Fruit fly (Drosophila melanogaster) whole organism, embryonic: ENCODE measurements around the gene RabX6.

Experiments
- Adf1 ChIP-seq: fragments of 200-800 bp; sonication (Bioruptor generic); IDR thresholded peaks from 2 replicates; pipeline ENCODE4 v1.3.6; 2022; ENCODE audit warnings: missing biosample characterization, missing genetic modification characterization
- Awh ChIP-seq: fragments of 200-800 bp; sonication (Bioruptor generic); IDR thresholded peaks from 2 replicates; pipeline ENCODE4, ENCODE4 v1.3.6; 2022; ENCODE audit warnings: missing biosample characterization, missing genetic modification characterization
- C15 ChIP-seq: fragments of 200-800 bp; sonication (Bioruptor generic); IDR thresholded peaks from 3 replicates; pipeline ENCODE4 v1.3.6; 2022; ENCODE audit warnings: missing biosample characterization, missing genetic modification characterization
- CG12659 ChIP-seq: fragments of 200-800 bp; sonication (Bioruptor generic); optimal IDR thresholded peaks from 3 replicates; lab custom pipeline; 2017; ENCODE audit warnings: mild to moderate bottlenecking, missing biosample characterization, missing genetic modification reagents, missing genetic modification characterization
- CG12769 ChIP-seq: fragments of 200-800 bp; sonication (Bioruptor generic); optimal IDR thresholded peaks from 2 replicates; lab custom pipeline; 2019; ENCODE audit warnings: missing biosample characterization, mild to moderate bottlenecking, missing genetic modification characterization, moderate library complexity
- CG15696 ChIP-seq: fragments of 200-800 bp; sonication (Bioruptor generic); optimal IDR thresholded peaks from 2 replicates; lab custom pipeline; 2019; ENCODE audit warnings: missing biosample characterization, mild to moderate bottlenecking, missing genetic modification characterization, moderate library complexity
- CG17359 ChIP-seq: fragments of 200-800 bp; sonication (Bioruptor generic); optimal IDR thresholded peaks from 3 replicates; lab custom pipeline; 2018; ENCODE audit warnings: missing biosample characterization, mild to moderate bottlenecking, missing genetic modification characterization, moderate library complexity
- CG17802 ChIP-seq: fragments of 200-800 bp; sonication (Bioruptor generic); optimal IDR thresholded peaks from 2 replicates; lab custom pipeline; 2018; ENCODE audit warnings: missing biosample characterization, mild to moderate bottlenecking, missing genetic modification characterization, moderate library complexity
- CG18599 ChIP-seq: fragments of 200-800 bp; sonication (Bioruptor generic); optimal IDR thresholded peaks from 3 replicates; lab custom pipeline; 2017; ENCODE audit warnings: missing biosample characterization, missing genetic modification characterization, mild to moderate bottlenecking, moderate library complexity, missing genetic modification reagents
- CG4617 ChIP-seq: fragments of 200-800 bp; sonication (Bioruptor generic); optimal IDR thresholded peaks from 3 replicates; lab custom pipeline; 2016; ENCODE audit warnings: missing biosample characterization, missing genetic modification characterization, borderline replicate concordance
- CG4730 ChIP-seq: fragments of 200-800 bp; sonication (Bioruptor generic); IDR thresholded peaks from 2 replicates; pipeline ENCODE4 v1.3.6; 2022; ENCODE audit warnings: missing biosample characterization, missing genetic modification characterization
- CG8359 ChIP-seq: fragments of 200-800 bp; sonication (Bioruptor generic); optimal IDR thresholded peaks from 2 replicates; lab custom pipeline; 2017; ENCODE audit warnings: missing biosample characterization, mild to moderate bottlenecking, missing genetic modification characterization, borderline replicate concordance
- CG8944 ChIP-seq: fragments of 200-800 bp; sonication (Bioruptor generic); optimal IDR thresholded peaks from 3 replicates; lab custom pipeline; 2016; ENCODE audit warnings: missing biosample characterization, missing genetic modification characterization
- Dfd ChIP-seq, 2 experiments: fragments of >200 bp; optimal IDR thresholded peaks; 2 replicates each; lab custom pipeline; 2017; ENCODE audit warnings: missing biosample characterization in 2 of 2, missing genetic modification characterization in 2 of 2
- Doc3 ChIP-seq: fragments of 200-800 bp; sonication (Bioruptor generic); IDR thresholded peaks from 3 replicates; pipeline ENCODE4 v1.3.6; 2022; ENCODE audit warnings: missing biosample characterization, missing genetic modification characterization; ENCODE audit not compliant: partially characterized antibody
- Ets97D ChIP-seq: fragments of 200-800 bp; sonication (Bioruptor generic); optimal IDR thresholded peaks from 3 replicates; lab custom pipeline; 2016; ENCODE audit warnings: missing biosample characterization, missing genetic modification characterization
- Fer3 ChIP-seq: fragments of 200-800 bp; sonication (Bioruptor generic); optimal IDR thresholded peaks from 2 replicates; lab custom pipeline; 2018; ENCODE audit warnings: missing biosample characterization, mild to moderate bottlenecking, missing genetic modification characterization, moderate library complexity
- H2.0 ChIP-seq: fragments of 200-800 bp; sonication (Bioruptor generic); IDR thresholded peaks from 2 replicates; pipeline ENCODE4 v1.3.6; 2022; ENCODE audit warnings: missing biosample characterization, missing genetic modification characterization
- HLH4C ChIP-seq: fragments of 200-800 bp; sonication (Bioruptor generic); IDR thresholded peaks from 3 replicates; pipeline ENCODE4 v1.3.6; 2022; ENCODE audit warnings: missing biosample characterization, missing genetic modification characterization; ENCODE audit not compliant: partially characterized antibody
- Hey ChIP-seq: fragments of 200-800 bp; sonication (Bioruptor generic); optimal IDR thresholded peaks from 3 replicates; lab custom pipeline; 2018; ENCODE audit warnings: missing biosample characterization, mild to moderate bottlenecking, missing genetic modification characterization
- HmgD ChIP-seq: fragments of 200-800 bp; sonication (Bioruptor generic); optimal IDR thresholded peaks from 3 replicates; lab custom pipeline; 2016; ENCODE audit warnings: missing biosample characterization, missing genetic modification characterization
- Jarid2 ChIP-seq: fragments of 200-800 bp; sonication (Bioruptor generic); optimal IDR thresholded peaks from 3 replicates; lab custom pipeline; 2017; ENCODE audit warnings: mild to moderate bottlenecking, missing biosample characterization, missing genetic modification reagents, missing genetic modification characterization
- Lhr ChIP-seq: fragments of 200-800 bp; sonication (Bioruptor generic); optimal IDR thresholded peaks from 3 replicates; lab custom pipeline; 2017; ENCODE audit warnings: mild to moderate bottlenecking, missing biosample characterization, missing genetic modification reagents, missing genetic modification characterization
- MTF-1 ChIP-seq: fragments of 200-800 bp; sonication (Bioruptor generic); optimal IDR thresholded peaks from 2 replicates; lab custom pipeline; 2018; ENCODE audit warnings: missing biosample characterization, mild to moderate bottlenecking, missing genetic modification characterization, borderline replicate concordance
- Myb ChIP-seq: fragments of 200-800 bp; sonication (Bioruptor generic); optimal IDR thresholded peaks from 2 replicates; lab custom pipeline; 2016; ENCODE audit warnings: missing biosample characterization, missing genetic modification characterization
- Optix ChIP-seq: fragments of 200-800 bp; sonication (Bioruptor generic); IDR thresholded peaks from 3 replicates; pipeline ENCODE4 v1.3.6; 2022; ENCODE audit warnings: missing biosample characterization, missing genetic modification characterization
- Ptx1 ChIP-seq: fragments of 200-800 bp; sonication (Bioruptor generic); IDR thresholded peaks from 2 replicates; pipeline ENCODE4 v1.3.6; 2022; ENCODE audit warnings: missing biosample characterization, missing genetic modification characterization
- Sry-δ ChIP-seq: fragments of 200-800 bp; sonication (Bioruptor generic); optimal IDR thresholded peaks from 2 replicates; lab custom pipeline; 2016; ENCODE audit warnings: missing biosample characterization, missing genetic modification characterization
- YL-1 ChIP-seq: fragments of 200-800 bp; sonication (Bioruptor generic); optimal IDR thresholded peaks from 3 replicates; lab custom pipeline; 2017; ENCODE audit warnings: missing biosample characterization, mild to moderate bottlenecking, missing genetic modification characterization
- bab2 ChIP-seq: fragments of 200-800 bp; sonication (Bioruptor generic); optimal IDR thresholded peaks from 2 replicates; lab custom pipeline; 2016; ENCODE audit warnings: missing biosample characterization, missing genetic modification characterization
- bbx ChIP-seq: fragments of 200-800 bp; sonication (Bioruptor generic); IDR thresholded peaks from 2 replicates; pipeline ENCODE4 v1.3.6; 2022; ENCODE audit warnings: missing biosample characterization, missing genetic modification characterization; ENCODE audit not compliant: partially characterized antibody
- bigmax ChIP-seq: fragments of 200-800 bp; sonication (Bioruptor generic); optimal IDR thresholded peaks from 2 replicates; lab custom pipeline; 2018; ENCODE audit warnings: missing biosample characterization, mild to moderate bottlenecking, missing genetic modification characterization
- br ChIP-seq: fragments of >200 bp; optimal IDR thresholded peaks from 2 replicates; lab custom pipeline; 2017
- btn ChIP-seq: fragments of 200-800 bp; sonication (Bioruptor generic); optimal IDR thresholded peaks from 2 replicates; lab custom pipeline; 2016; ENCODE audit warnings: missing biosample characterization, missing genetic modification characterization
- cg ChIP-seq: fragments of 200-800 bp; sonication (Bioruptor generic); optimal IDR thresholded peaks from 3 replicates; lab custom pipeline; 2019; ENCODE audit warnings: missing biosample characterization, mild to moderate bottlenecking, missing genetic modification characterization, moderate library complexity
- chif ChIP-seq, 2 experiments: fragments of 200-800 bp; sonication (Bioruptor generic); optimal IDR thresholded peaks; 3 replicates each; lab custom pipeline; 2016; ENCODE audit warnings: missing biosample characterization in 2 of 2, missing genetic modification characterization in 2 of 2
- corto ChIP-seq: fragments of 200-800 bp; sonication (Bioruptor generic); optimal IDR thresholded peaks from 2 replicates; lab custom pipeline; 2016; ENCODE audit warnings: missing biosample characterization, mild to moderate bottlenecking, missing genetic modification characterization, moderate library complexity
- dmrt99B ChIP-seq: fragments of 200-800 bp; sonication (Bioruptor generic); optimal IDR thresholded peaks from 2 replicates; lab custom pipeline; 2018; ENCODE audit warnings: missing biosample characterization, mild to moderate bottlenecking, missing genetic modification characterization, moderate library complexity
- grau ChIP-seq: fragments of 200-800 bp; optimal IDR thresholded peaks from 3 replicates; lab custom pipeline; 2019; ENCODE audit warnings: missing biosample characterization, mild to moderate bottlenecking, missing genetic modification characterization, moderate library complexity
- gro ChIP-seq: fragments of 200-800 bp; sonication (Bioruptor generic); optimal IDR thresholded peaks from 2 replicates; lab custom pipeline; 2016; ENCODE audit warnings: missing biosample characterization, missing genetic modification characterization
- jumu ChIP-seq: fragments of 200-800 bp; sonication (Bioruptor generic); optimal IDR thresholded peaks from 3 replicates; lab custom pipeline; 2016; ENCODE audit warnings: missing biosample characterization, missing genetic modification characterization
- klu ChIP-seq: fragments of 200-800 bp; sonication (Bioruptor generic); IDR thresholded peaks from 2 replicates; pipeline ENCODE4 v1.3.6; 2022; ENCODE audit warnings: missing biosample characterization, missing genetic modification characterization
- pb ChIP-seq: fragments of 200-800 bp; sonication (Bioruptor generic); optimal IDR thresholded peaks from 3 replicates; lab custom pipeline; 2016; ENCODE audit warnings: missing biosample characterization, missing genetic modification characterization
- prd ChIP-seq, 3 experiments: fragments of >200 bp in 2 of 3; fragments of 200-800 bp in 1 of 3; sonication (Bioruptor generic) in 1 of 3; optimal IDR thresholded peaks in 2 of 3; IDR thresholded peaks in 1 of 3; 2 replicates in 2 of 3; 3 replicates in 1 of 3; pipeline versions ENCODE4 v1.3.6 to Lab custom; 2017 to 2022; ENCODE audit warnings: missing biosample characterization in 1 of 3, missing genetic modification characterization in 1 of 3
- repo ChIP-seq: fragments of 200-800 bp; sonication (Bioruptor generic); optimal IDR thresholded peaks from 2 replicates; lab custom pipeline; 2016; ENCODE audit warnings: missing biosample characterization, missing genetic modification characterization
- scrt ChIP-seq: fragments of 200-800 bp; sonication (Bioruptor generic); optimal IDR thresholded peaks from 2 replicates; lab custom pipeline; 2018; ENCODE audit warnings: missing biosample characterization, mild to moderate bottlenecking, missing genetic modification characterization, moderate library complexity
- sens ChIP-seq: fragments of 200-800 bp; sonication (Bioruptor generic); peaks from one replicate; lab custom pipeline; 2016; ENCODE audit warnings: missing biosample characterization, missing genetic modification characterization
- slbo ChIP-seq: fragments of 200-800 bp; sonication (Bioruptor generic); IDR thresholded peaks from 2 replicates; pipeline ENCODE4 v1.3.6; 2022; ENCODE audit warnings: missing biosample characterization, missing genetic modification characterization
- stwl ChIP-seq: fragments of 200-800 bp; sonication (Bioruptor generic); optimal IDR thresholded peaks from 3 replicates; lab custom pipeline; 2018; ENCODE audit warnings: missing biosample characterization, mild to moderate bottlenecking, missing genetic modification characterization, moderate library complexity
- tap ChIP-seq: fragments of 200-800 bp; optimal IDR thresholded peaks from 3 replicates; lab custom pipeline; 2019; ENCODE audit warnings: missing biosample characterization, mild to moderate bottlenecking, missing genetic modification characterization, moderate library complexity
- tgo ChIP-seq: fragments of 200-800 bp; sonication (Bioruptor generic); IDR thresholded peaks from 3 replicates; pipeline ENCODE4 v1.3.6; 2022; ENCODE audit warnings: missing biosample characterization, missing genetic modification characterization

RabX6 gene

dm6 chr3L:692699-693098, 2.4 kb downstream of the RabX6 start, which contains the start of gene Vti1a (continued):
- TF ChIP-seq CG12769 (tag; lab: Kevin White, UChicago) (no peak), Myb (peak; percentile 83), Optix (no peak), chif (GFP tag; optimal IDR thresholded peaks at IDR 0.05; lab: Kevin White, UChicago) (no peak), CG4730 (no peak), slbo (GFP tag; lab: Robert Waterston, UW) (no peak), Sry-δ (GFP tag; lab: Kevin White, UChicago) (peak; percentile 6), Doc3 (GFP tag; lab: Robert Waterston, UW) (peak; percentile 40; the same call in 1 of the 3 replicates), Ets97D (GFP tag; lab: Kevin White, UChicago) (peak; percentile 59), cg (GFP tag; lab: Kevin White, UChicago) (no peak), grau (tag; lab: Kevin White, UChicago) (peak; percentile 2), bab2 (GFP tag; lab: Kevin White, UChicago) (no peak), HmgD (no peak), jumu (GFP tag; lab: Kevin White, UChicago) (no peak), MTF-1 (GFP tag; lab: Kevin White, UChicago) (no peak), C15 (GFP tag; lab: Robert Waterston, UW) (no peak), CG18599 (no peak), dmrt99B (tag; lab: Kevin White, UChicago) (no peak), tap (tag; lab: Kevin White, UChicago) (peak; percentile 1), prd (optimal IDR thresholded peaks at IDR 0.05; lab: Kevin White, UChicago) (no peak), prd (GFP tag; IDR thresholded peaks at IDR 0.05; lab: Robert Waterston, UW) (no peak), br (no peak), CG15696 (tag; lab: Kevin White, UChicago) (no peak), scrt (peak; percentile 12), Hey (tag; lab: Kevin White, UChicago) (no peak), Awh (no peak), bigmax (peak; percentile 34), Ptx1 (GFP tag; lab: Robert Waterston, UW) (no peak), Adf1 (GFP tag; lab: Robert Waterston, UW) (no peak), sens (GFP tag; lab: Kevin White, UChicago) (no peak), tgo (no peak), btn (GFP tag; lab: Kevin White, UChicago) (no peak), CG12659 (GFP tag; lab: Kevin White, UChicago) (peak; percentile 34), HLH4C (GFP tag; lab: Robert Waterston, UW) (no peak), H2.0 (GFP tag; lab: Robert Waterston, UW) (no peak), corto (GFP tag; lab: Kevin White, UChicago) (no peak), Fer3 (no peak), Lhr (GFP tag; lab: Kevin White, UChicago) (peak; percentile 85), gro (no peak), YL-1 (peak; percentile 71), pb (GFP tag; lab: Kevin White, UChicago) (no peak), klu (GFP tag; lab: Robert Waterston, UW) (no peak), bbx (GFP tag; lab: Robert Waterston, UW) (peak; percentile 65; the same call in 1 of the 2 replicates), CG4617 (GFP tag; lab: Kevin White, UChicago) (peak; percentile 62), Jarid2 (GFP tag; lab: Kevin White, UChicago) (no peak), Dfd (GFP tag; optimal IDR thresholded peaks at IDR 0.05; lab: Kevin White, UChicago) (no peak), repo (no peak), CG8359 (no peak), CG17802 (tag; lab: Kevin White, UChicago) (no peak), CG17359 (tag; lab: Kevin White, UChicago) (peak; percentile 7), stwl (peak; percentile 98), CG8944 (GFP tag; lab: Kevin White, UChicago) (no peak)
